Fruit fly (Drosophila melanogaster) whole organism, embryonic: ENCODE measurements around the gene TM9SF3.

Experiments
- CG34224 ChIP-seq: fragments of 200-800 bp; sonication (Bioruptor generic); IDR thresholded peaks from 3 replicates; pipeline ENCODE4 v1.3.6; 2022; ENCODE audit warnings: missing biosample characterization, missing genetic modification characterization; ENCODE audit not compliant: partially characterized antibody
- CG6175 ChIP-seq: fragments of 200-800 bp; sonication (Bioruptor generic); IDR thresholded peaks from 3 replicates; pipeline ENCODE4 v1.3.6; 2022; ENCODE audit warnings: missing biosample characterization, missing genetic modification characterization
- CG8281 ChIP-seq: fragments of 200-800 bp; sonication (Bioruptor generic); optimal IDR thresholded peaks from 2 replicates; lab custom pipeline; 2018; ENCODE audit warnings: missing biosample characterization, mild to moderate bottlenecking, missing genetic modification characterization, moderate library complexity
- disco-r ChIP-seq: fragments of 200-800 bp; sonication (Bioruptor generic); optimal IDR thresholded peaks from 2 replicates; lab custom pipeline; 2016; ENCODE audit warnings: missing biosample characterization, missing genetic modification characterization
- h ChIP-seq: fragments of >200 bp; optimal IDR thresholded peaks from 2 replicates; lab custom pipeline; 2017
- lov ChIP-seq, 2 experiments: fragments of 200-800 bp in 1 of 2; fragments of >200 bp in 1 of 2; sonication (Bioruptor generic) in 1 of 2; IDR thresholded peaks in 1 of 2; optimal IDR thresholded peaks in 1 of 2; 2 replicates in 1 of 2; 3 replicates in 1 of 2; pipeline versions ENCODE4 v1.3.6 to Lab custom; 2017 to 2022; ENCODE audit warnings: missing biosample characterization in 1 of 2, missing genetic modification characterization in 1 of 2
- pan ChIP-seq, 4 experiments: fragments of >200 bp in 3 of 4; fragments of 200-800 bp in 1 of 4; sonication (Bioruptor generic) in 1 of 4; optimal IDR thresholded peaks in 3 of 4; IDR thresholded peaks in 1 of 4; 2 replicates each; pipeline versions ENCODE4 v1.3.6 to Lab custom; 2017 to 2022; ENCODE audit warnings: missing biosample characterization in 2 of 4, missing genetic modification characterization in 2 of 4, mixed read lengths in 1 of 4
- slp2 ChIP-seq: fragments of 200-800 bp; sonication (Bioruptor generic); optimal IDR thresholded peaks from 2 replicates; lab custom pipeline; 2016; ENCODE audit warnings: missing biosample characterization, missing genetic modification characterization
- sug ChIP-seq: fragments of 200-800 bp; optimal IDR thresholded peaks from 2 replicates; lab custom pipeline; 2019; ENCODE audit warnings: missing biosample characterization, mild to moderate bottlenecking, missing genetic modification characterization, moderate library complexity

dm6 chr3L:5630176-5630583 lies 26.4 kb upstream of the TM9SF3 start:
- no peak for TF ChIP-seq CG34224 (GFP tag; lab: Robert Waterston, UW)
- no peak for TF ChIP-seq slp2 (GFP tag; lab: Kevin White, UChicago)
- no peak for TF ChIP-seq CG6175
- TF ChIP-seq h (lab: Kevin White, UChicago), result no peak
- no peak for TF ChIP-seq CG8281 (tag; lab: Kevin White, UChicago)
- no peak for TF ChIP-seq lov (optimal IDR thresholded peaks at IDR 0.05; lab: Kevin White, UChicago)
- no peak for TF ChIP-seq lov (GFP tag; IDR thresholded peaks at IDR 0.05; lab: Robert Waterston, UW)
- TF ChIP-seq disco-r (GFP tag; lab: Kevin White, UChicago), result no peak
- TF ChIP-seq sug (tag; lab: Kevin White, UChicago), result no peak
- no peak for TF ChIP-seq pan (optimal IDR thresholded peaks at IDR 0.05; lab: Kevin White, UChicago)
- TF ChIP-seq pan (GFP tag; optimal IDR thresholded peaks at IDR 0.05 in 1 of 2, IDR thresholded peaks at IDR 0.05 in 1 of 2), result no peak
